Fruit fly (Drosophila melanogaster): ENCODE results near the gene CG15219.

CG15219 gene

dm6 chr2L:22121651-22122165 is 16.4 kb upstream of the CG15219 start (continued):
- TF ChIP-seq Meics (GFP tag; optimal IDR thresholded peaks at IDR 0.05) (no peak), tup (GFP tag; optimal IDR thresholded peaks at IDR 0.05) (no peak), gsb (GFP tag; IDR thresholded peaks at IDR 0.05) (no peak), slp2 (GFP tag; optimal IDR thresholded peaks at IDR 0.05) (no peak), Atf6 (GFP tag; IDR thresholded peaks at IDR 0.05) (no peak), Side (GFP tag; optimal IDR thresholded peaks at IDR 0.05) (no peak), CoRest (tag; optimal IDR thresholded peaks at IDR 0.05) (peak; percentile 53), wor (GFP tag; IDR thresholded peaks at IDR 0.05) (no peak), D19A (tag; optimal IDR thresholded peaks at IDR 0.05) (no peak), Abd-B (GFP tag; optimal IDR thresholded peaks at IDR 0.05) (peak; percentile 71), CG2875 (GFP tag; optimal IDR thresholded peaks at IDR 0.05) (no peak), CG33557 (GFP tag; optimal IDR thresholded peaks at IDR 0.05) (no peak), CG7987 (GFP tag; optimal IDR thresholded peaks at IDR 0.05) (no peak), CG8924 (tag; optimal IDR thresholded peaks at IDR 0.05) (no peak), Myb (GFP tag; optimal IDR thresholded peaks at IDR 0.05) (peak; percentile 24), ind (GFP tag; optimal IDR thresholded peaks at IDR 0.05) (peak; percentile 0), CG14667 (GFP tag; IDR thresholded peaks at IDR 0.05) (no peak), Dek (tag; optimal IDR thresholded peaks at IDR 0.05) (no peak), pnt (GFP tag; optimal IDR thresholded peaks at IDR 0.05) (no peak), crol (GFP tag; IDR thresholded peaks at IDR 0.05) (peak; percentile 94), CG11085 (GFP tag; IDR thresholded peaks at IDR 0.05) (no peak), CG3281 (GFP tag; optimal IDR thresholded peaks at IDR 0.05) (no peak), ERR (GFP tag; optimal IDR thresholded peaks at IDR 0.05) (no peak), Sry-δ (GFP tag; optimal IDR thresholded peaks at IDR 0.05) (peak; percentile 27), nerfin-2 (GFP tag; IDR thresholded peaks at IDR 0.05; ENCODE audit: partially characterized antibody) (no peak), sd (tag; optimal IDR thresholded peaks at IDR 0.05) (no peak), knrl (GFP tag; IDR thresholded peaks at IDR 0.05; ENCODE audit: partially characterized antibody) (no peak; the same call in 2 of the 3 replicates), nmo (GFP tag; optimal IDR thresholded peaks at IDR 0.05) (peak; percentile 61), CkIIα-i1 (GFP tag; IDR thresholded peaks at IDR 0.05) (no peak), h (optimal IDR thresholded peaks at IDR 0.05) (no peak), croc (GFP tag; conservative IDR thresholded peaks at IDR 0.05) (no peak), stwl (tag; optimal IDR thresholded peaks at IDR 0.05) (peak; percentile 49), CG6765 (GFP tag; optimal IDR thresholded peaks at IDR 0.05) (no peak), ttk (GFP tag; IDR thresholded peaks at IDR 0.05) (no peak), nau (GFP tag; optimal IDR thresholded peaks at IDR 0.05) (no peak), grau (tag; optimal IDR thresholded peaks at IDR 0.05) (no peak), CG12769 (tag; optimal IDR thresholded peaks at IDR 0.05) (peak; percentile 2), Hey (tag; optimal IDR thresholded peaks at IDR 0.05) (no peak), CG17186 (GFP tag; optimal IDR thresholded peaks at IDR 0.05) (no peak), CG5180 (GFP tag; optimal IDR thresholded peaks at IDR 0.05) (no peak), CG7928 (GFP tag; optimal IDR thresholded peaks at IDR 0.05) (no peak), sna (GFP tag; IDR thresholded peaks at IDR 0.05; ENCODE audit: partially characterized antibody) (peak; percentile 29; the same call in 1 of the 2 replicates), HHEX (GFP tag; optimal IDR thresholded peaks at IDR 0.05) (no peak), odd (GFP tag; optimal IDR thresholded peaks at IDR 0.05) (no peak), HmgZ (tag; optimal IDR thresholded peaks at IDR 0.05) (peak; percentile 6), Ada2b (GFP tag; IDR thresholded peaks at IDR 0.05) (no peak), HLH54F (GFP tag; optimal IDR thresholded peaks at IDR 0.05) (no peak), sc (optimal IDR thresholded peaks at IDR 0.05) (no peak), sc (GFP tag; optimal IDR thresholded peaks at IDR 0.05) (no peak), zf30C (GFP tag; optimal IDR thresholded peaks at IDR 0.05) (no peak), CG13775 (GFP tag; optimal IDR thresholded peaks at IDR 0.05) (no peak)
